Worm (Caenorhabditis elegans) whole organism, late embryonic: ENCODE measurements around the gene F22E5.21.
"Not testable (repeated sequence)": the region's sequence is repeated elsewhere in the genome, so short reads cannot be mapped to it uniquely, and the experiment has no call there.

Experiments
- F13H6.1 ChIP-seq: sonication (generic microtip); optimal IDR thresholded peaks from 2 replicates; lab custom pipeline; 2016; ENCODE audit warnings: missing genetic modification characterization, missing compliant biosample characterization
- K09A11.1 ChIP-seq: sonication (generic microtip); optimal IDR thresholded peaks from 2 replicates; lab custom pipeline; 2017; ENCODE audit warnings: antibody characterized with exemption, mild to moderate bottlenecking, missing genetic modification characterization, missing compliant biosample characterization; ENCODE audit not compliant: insufficient read depth
- Y22D7AL.16 ChIP-seq: sonication (generic microtip); optimal IDR thresholded peaks from 2 replicates; lab custom pipeline; 2016; ENCODE audit warnings: missing genetic modification characterization, missing compliant biosample characterization
- ahr-1 ChIP-seq: sonication (generic microtip); optimal IDR thresholded peaks from 2 replicates; lab custom pipeline; 2016; ENCODE audit warnings: missing genetic modification characterization, missing compliant biosample characterization
- ceh-24 ChIP-seq: sonication (generic microtip); optimal IDR thresholded peaks from 2 replicates; lab custom pipeline; 2016; ENCODE audit warnings: mild to moderate bottlenecking, missing genetic modification characterization, missing compliant biosample characterization
- elt-2 ChIP-seq: sonication (generic microtip); optimal IDR thresholded peaks from 2 replicates; lab custom pipeline; 2016; ENCODE audit warnings: missing genetic modification reagents, missing genetic modification characterization, missing compliant biosample characterization
- eyg-1 ChIP-seq: sonication (generic microtip); optimal IDR thresholded peaks from 2 replicates; lab custom pipeline; 2016; ENCODE audit warnings: missing genotype, missing genetic modification characterization, missing compliant biosample characterization
- fax-1 ChIP-seq: sonication (generic microtip); optimal IDR thresholded peaks from 2 replicates; lab custom pipeline; 2016; ENCODE audit warnings: missing genotype, missing genetic modification characterization, missing compliant biosample characterization
- fkh-10 ChIP-seq: fragments of 150-350 bp; optimal IDR thresholded peaks from 2 replicates; lab custom pipeline; 2014; ENCODE audit warnings: missing biosample characterization, missing genetic modification reagents, missing genetic modification characterization
- fkh-6 ChIP-seq: sonication (generic microtip); optimal IDR thresholded peaks from 2 replicates; lab custom pipeline; 2016; ENCODE audit warnings: missing genetic modification characterization, missing compliant biosample characterization
- hlh-13 ChIP-seq: fragments of 200-800 bp; sonication (Bioruptor generic); optimal IDR thresholded peaks from 2 replicates; lab custom pipeline; 2018; ENCODE audit warnings: mild to moderate bottlenecking, missing genetic modification characterization, missing compliant biosample characterization
- nhr-11 ChIP-seq: fragments of 150-350 bp; optimal IDR thresholded peaks from 2 replicates; lab custom pipeline; 2014; ENCODE audit warnings: missing biosample characterization, missing genetic modification characterization
- pat-9 ChIP-seq: fragments of 200-800 bp; sonication (Bioruptor generic); optimal IDR thresholded peaks from 2 replicates; lab custom pipeline; 2018; ENCODE audit warnings: mild to moderate bottlenecking, missing genetic modification characterization, moderate library complexity, missing compliant biosample characterization
- pax-1 ChIP-seq: fragments of 150-350 bp; optimal IDR thresholded peaks from 2 replicates; lab custom pipeline; 2014; ENCODE audit warnings: missing biosample characterization, missing genetic modification characterization
- pha-4 ChIP-seq: fragments of 150-350 bp; optimal IDR thresholded peaks from 2 replicates; lab custom pipeline; 2018; ENCODE audit warnings: missing biosample characterization, missing genetic modification reagents, missing genetic modification characterization
- pqm-1 ChIP-seq: sonication (generic microtip); optimal IDR thresholded peaks from 2 replicates; lab custom pipeline; 2016; ENCODE audit warnings: missing genetic modification characterization, missing compliant biosample characterization
- rnt-1 ChIP-seq: sonication (generic microtip); optimal IDR thresholded peaks from 2 replicates; lab custom pipeline; 2016; ENCODE audit warnings: missing genetic modification characterization, missing compliant biosample characterization
- sdc-2 ChIP-seq: sonication (generic microtip); optimal IDR thresholded peaks from 2 replicates; lab custom pipeline; 2016; ENCODE audit warnings: missing genotype, missing genetic modification characterization, missing compliant biosample characterization
- sox-2 ChIP-seq: fragments of 200-800 bp; sonication (Bioruptor generic); IDR thresholded peaks from 2 replicates; pipeline ENCODE4 v1.3.6; 2022; ENCODE audit warnings: missing genetic modification reagents, missing genetic modification characterization, missing compliant biosample characterization
- unc-42 ChIP-seq: sonication (generic microtip); optimal IDR thresholded peaks from 2 replicates; lab custom pipeline; 2016; ENCODE audit warnings: missing genotype, missing genetic modification characterization, missing compliant biosample characterization
- unc-86 ChIP-seq: sonication (generic microtip); optimal IDR thresholded peaks from 2 replicates; lab custom pipeline; 2016; ENCODE audit warnings: missing genetic modification characterization, missing compliant biosample characterization
- zip-5 ChIP-seq: sonication (generic microtip); optimal IDR thresholded peaks from 2 replicates; lab custom pipeline; 2016; ENCODE audit warnings: missing genetic modification characterization, missing compliant biosample characterization

The F22E5.21 gene

DNA sequence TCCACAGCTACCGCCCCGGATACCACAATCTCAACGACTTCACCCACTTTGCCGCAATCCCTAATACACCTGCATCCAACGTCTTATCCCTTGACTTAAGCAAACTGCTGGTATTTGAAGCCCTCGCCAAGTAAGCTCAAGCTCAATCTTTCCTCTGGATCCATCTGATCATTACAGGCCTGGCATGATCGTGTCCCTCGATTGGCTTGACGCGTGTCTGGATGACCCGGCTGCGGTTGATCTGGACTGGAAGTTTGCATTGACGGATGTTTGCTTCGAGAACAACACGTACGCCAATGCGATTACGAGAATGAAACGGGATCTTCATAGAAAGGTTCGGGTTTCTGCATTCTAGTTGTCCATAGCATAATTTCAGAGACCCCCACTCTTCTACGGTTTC is 36.3 kb downstream of the F22E5.21 start:
- TF ChIP-seq unc-86 (tag; lab: Kevin White, UChicago) (no peak), rnt-1 (tag; lab: Kevin White, UChicago) (no peak), sox-2 (GFP tag; lab: Robert Waterston, UW) (no peak), ceh-24 (tag; lab: Kevin White, UChicago) (no peak), hlh-13 (no peak), K09A11.1 (tag; lab: Kevin White, UChicago) (no peak), unc-42 (no peak), eyg-1 (no peak), ahr-1 (tag; lab: Kevin White, UChicago) (no peak), fax-1 (tag; lab: Kevin White, UChicago) (no peak), elt-2 (no peak), pat-9 (tag; lab: Kevin White, UChicago) (no peak), sdc-2 (tag; lab: Kevin White, UChicago) (no peak), fkh-6 (no peak), fkh-10 (no peak), pha-4 (tag; lab: Kevin White, UChicago) (no peak), F13H6.1 (tag; lab: Kevin White, UChicago) (no peak)

DNA sequence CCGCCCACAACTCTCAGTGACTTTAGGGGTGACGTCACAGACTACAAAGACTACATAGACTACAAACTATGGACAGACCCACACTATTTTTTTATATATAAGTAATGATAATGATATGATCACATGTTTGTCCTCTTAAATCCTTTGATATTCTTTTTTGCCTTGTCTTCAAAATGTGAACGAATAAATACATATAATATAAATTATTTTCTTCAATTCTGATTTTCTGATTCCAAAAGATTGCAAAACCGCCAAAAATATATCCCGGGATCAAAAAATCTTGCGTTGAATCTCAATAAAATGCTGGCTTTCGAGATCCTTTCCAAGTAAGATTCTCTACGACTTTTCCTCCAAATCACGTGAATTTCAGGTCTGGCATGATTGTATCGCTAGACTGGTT is 37.1 kb downstream of the F22E5.21 start, which contains the start of gene F33H12.1:
Gene F33H12.1 (plus strand): TSS at position 301 of the 400 bp plus-strand sequence.
- not testable (repeated sequence) for TF ChIP-seq pax-1; nhr-11 (tag; lab: Kevin White, UChicago); zip-5 (tag; lab: Kevin White, UChicago)

DNA sequence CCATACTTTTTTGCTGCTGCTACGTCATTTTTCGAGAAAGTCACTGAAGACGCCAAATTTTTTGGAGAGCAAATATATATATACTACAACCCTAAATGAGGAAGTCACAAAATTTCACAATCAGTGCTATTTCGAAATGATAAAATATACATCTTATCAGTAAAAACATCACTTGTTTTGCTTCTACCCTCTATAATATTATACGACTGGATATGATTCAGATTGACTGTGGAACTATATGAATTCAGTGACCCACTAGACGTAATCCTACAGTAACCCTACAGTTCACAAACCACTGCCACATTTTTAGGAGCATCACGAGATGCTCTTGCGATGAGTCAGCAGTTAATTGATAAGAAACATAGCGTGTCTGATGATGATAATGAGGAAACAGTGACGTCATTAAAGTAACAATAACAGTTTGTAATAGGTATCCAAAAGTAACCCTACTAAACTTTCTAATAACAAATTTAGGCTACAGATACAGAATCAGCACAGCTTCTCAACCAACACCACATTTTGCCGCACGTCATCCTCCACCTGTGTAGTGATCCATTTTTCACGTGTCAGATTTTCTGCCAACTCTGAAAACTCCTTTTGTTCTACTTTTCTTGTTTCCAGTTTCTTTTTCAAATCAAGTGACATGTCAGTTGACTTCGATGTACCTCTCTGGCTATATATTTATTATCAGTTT is 50.3 kb downstream of the F22E5.21 start, which contains the start of the genes F33H12.7 and sri-39:
Gene F33H12.7 (minus strand): TSS at position 51 of the 694 bp plus-strand sequence.
Gene sri-39 (plus strand): TSS at position 644 of the 694 bp plus-strand sequence.
- TF ChIP-seq pqm-1 = no peak
- TF ChIP-seq elt-2 = peak; percentile 85
- TF ChIP-seq, all 69 proteins: peak for 1

DNA sequence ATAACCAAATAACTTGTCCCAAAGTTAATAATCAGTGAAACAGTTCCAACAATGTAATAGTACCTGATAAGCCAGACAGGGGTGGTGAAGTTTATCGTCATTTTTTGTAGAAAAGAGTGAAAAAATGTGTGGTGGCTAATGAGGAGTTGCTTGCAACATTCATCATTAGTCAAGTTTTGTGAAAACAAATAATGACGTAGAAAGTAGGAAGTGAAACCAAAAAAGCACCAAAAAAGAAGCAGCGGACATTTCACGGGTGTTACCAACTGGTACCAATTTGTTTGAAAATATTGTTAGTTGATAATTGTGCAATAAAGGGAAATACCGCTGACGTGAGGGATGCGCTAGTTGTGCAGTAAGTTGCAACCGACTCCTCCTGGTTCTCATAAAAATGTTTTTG is 51.8 kb downstream of the F22E5.21 start, which contains the start of gene sri-36:
Gene sri-36 (minus strand): TSS at position 101 of the 400 bp plus-strand sequence.
- TF ChIP-seq K09A11.1 (tag; lab: Kevin White, UChicago) = no peak
- no peak for TF ChIP-seq Y22D7AL.16 (tag; lab: Kevin White, UChicago)
